Fruit fly (Drosophila melanogaster): ENCODE results near the gene CG42709.

The CG42709 gene

DNA sequence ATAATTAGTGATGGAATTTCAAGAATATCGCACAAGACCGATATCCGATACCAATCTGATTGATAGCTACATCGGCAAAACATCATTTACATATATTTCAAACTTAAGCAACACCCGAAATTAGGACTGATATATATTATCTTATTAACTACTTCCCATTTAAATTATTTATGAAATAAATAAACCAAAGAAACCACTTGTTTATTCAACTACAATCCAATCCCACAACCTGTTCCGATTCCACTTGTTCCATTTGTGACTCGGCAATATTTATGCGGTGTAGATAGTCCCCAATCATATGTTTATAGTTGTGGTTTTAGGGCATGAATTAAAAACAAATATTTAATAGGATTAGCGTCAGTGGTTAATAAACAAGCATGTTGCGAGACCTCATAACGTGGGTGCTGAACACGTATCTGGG, 35.2 kb upstream of the CG42709 start, which contains the start of the genes CG10973 and Vps13D (continued):
- peak in 1 of 3 experiments; percentile 71 for TF ChIP-seq Stat92E (GFP tag; optimal IDR thresholded peaks at IDR 0.05)
- TF ChIP-seq CG17612 (GFP tag; IDR thresholded peaks at IDR 0.05), result no peak
- TF ChIP-seq dysf (GFP tag; IDR thresholded peaks at IDR 0.05), result peak; percentile 25; the same call in 1 of the 3 replicates
- TF ChIP-seq dati (GFP tag; IDR thresholded peaks at IDR 0.05), result no peak
- no peak for TF ChIP-seq NC2α (GFP tag; optimal IDR thresholded peaks at IDR 0.05)
- peak; percentile 44 for TF ChIP-seq CTCF (GFP tag; optimal IDR thresholded peaks at IDR 0.05)
- TF ChIP-seq sob (GFP tag; IDR thresholded peaks at IDR 0.05), result peak; percentile 53; the same call in 1 of the 2 replicates
- no peak for TF ChIP-seq CG3726 (GFP tag; IDR thresholded peaks at IDR 0.05)
- TF ChIP-seq Drgx (GFP tag; IDR thresholded peaks at IDR 0.05), result no peak
- TF ChIP-seq CG16815 (GFP tag; optimal IDR thresholded peaks at IDR 0.05), result no peak
- TF ChIP-seq PHDP (tag; optimal IDR thresholded peaks at IDR 0.05), result no peak
- TF ChIP-seq Max (GFP tag; optimal IDR thresholded peaks at IDR 0.05), result peak; percentile 72
- peak; percentile 82 for TF ChIP-seq run (tag; optimal IDR thresholded peaks at IDR 0.05)
- peak; percentile 82 for TF ChIP-seq CrebB (tag; optimal IDR thresholded peaks at IDR 0.05)
- no peak for TF ChIP-seq CG8281 (tag; optimal IDR thresholded peaks at IDR 0.05)
- TF ChIP-seq Fer1 (GFP tag; optimal IDR thresholded peaks at IDR 0.05), result no peak
- no peak for TF ChIP-seq z (GFP tag; IDR thresholded peaks at IDR 0.05)
- TF ChIP-seq CG6813 (GFP tag; optimal IDR thresholded peaks at IDR 0.05), result no peak
- no peak for TF ChIP-seq CG8944 (GFP tag; optimal IDR thresholded peaks at IDR 0.05)
- no peak for TF ChIP-seq slbo (GFP tag; IDR thresholded peaks at IDR 0.05)
- no peak for TF ChIP-seq salm (tag; optimal IDR thresholded peaks at IDR 0.05)
- no peak for TF ChIP-seq ham (GFP tag; IDR thresholded peaks at IDR 0.05)
- TF ChIP-seq CG12236 (GFP tag; optimal IDR thresholded peaks at IDR 0.05), result peak; percentile 49
- TF ChIP-seq Dbx (GFP tag; IDR thresholded peaks at IDR 0.05), result no peak
- TF ChIP-seq NfI (GFP tag; optimal IDR thresholded peaks at IDR 0.05), result no peak
- peak; percentile 84 for TF ChIP-seq CG4707 (GFP tag; optimal IDR thresholded peaks at IDR 0.05)
- peak; percentile 58 for TF ChIP-seq CG30403 (GFP tag; optimal IDR thresholded peaks at IDR 0.05)
- TF ChIP-seq hth (optimal IDR thresholded peaks at IDR 0.05), result no peak
- no peak for TF ChIP-seq Nf-YB (GFP tag; optimal IDR thresholded peaks at IDR 0.05)
- TF ChIP-seq seq (GFP tag; IDR thresholded peaks at IDR 0.05), result peak; percentile 67
- no peak for TF ChIP-seq C15 (GFP tag; IDR thresholded peaks at IDR 0.05)
- TF ChIP-seq CG43689 (GFP tag; IDR thresholded peaks at IDR 0.05), result no peak
- TF ChIP-seq Dp (GFP tag; optimal IDR thresholded peaks at IDR 0.05), result peak; percentile 33
- peak; percentile 84 for TF ChIP-seq MTF-1 (GFP tag; optimal IDR thresholded peaks at IDR 0.05; ENCODE audit: borderline replicate concordance)
- peak; percentile 64 for TF ChIP-seq CG3407 (GFP tag; optimal IDR thresholded peaks at IDR 0.05)
- TF ChIP-seq BEAF-32 (GFP tag; optimal IDR thresholded peaks at IDR 0.05), result peak; percentile 94
- peak; percentile 45 for TF ChIP-seq Bdp1 (GFP tag; optimal IDR thresholded peaks at IDR 0.05)
- no peak for TF ChIP-seq CG9876 (GFP tag; optimal IDR thresholded peaks at IDR 0.05)
- TF ChIP-seq yki (optimal IDR thresholded peaks at IDR 0.05), result no peak
- peak; percentile 53 for TF ChIP-seq CG2120 (GFP tag; optimal IDR thresholded peaks at IDR 0.05)
- TF ChIP-seq ATbp (GFP tag; optimal IDR thresholded peaks at IDR 0.05), result peak; percentile 88
- TF ChIP-seq CG17829 (tag; optimal IDR thresholded peaks at IDR 0.05), result no peak
- TF ChIP-seq ash1 (GFP tag; optimal IDR thresholded peaks at IDR 0.05), result no peak
- TF ChIP-seq grn (GFP tag; optimal IDR thresholded peaks at IDR 0.05), result no peak
- no peak for TF ChIP-seq prd (optimal IDR thresholded peaks at IDR 0.05)
- no peak for TF ChIP-seq prd (GFP tag; IDR thresholded peaks at IDR 0.05)
- TF ChIP-seq H2.0 (GFP tag; IDR thresholded peaks at IDR 0.05), result no peak
- TF ChIP-seq hkb (optimal IDR thresholded peaks at IDR 0.05), result no peak
- TF ChIP-seq hkb (GFP tag; IDR thresholded peaks at IDR 0.05), result peak; percentile 55; the same call in 1 of the 2 replicates
- TF ChIP-seq B-H2 (GFP tag; optimal IDR thresholded peaks at IDR 0.05), result no peak
- no peak for TF ChIP-seq mirr (GFP tag; optimal IDR thresholded peaks at IDR 0.05)
- peak in 1 of 2 experiments; percentile 61 for TF ChIP-seq tll (GFP tag; optimal IDR thresholded peaks at IDR 0.05)
- no peak for TF ChIP-seq Taf1 (GFP tag; IDR thresholded peaks at IDR 0.05)
